Fruit fly (Drosophila melanogaster) whole organism, adult: Measurements from ENCODE around the gene fry.

Experiments
- CG11617 ChIP-seq: fragments of 200-800 bp; sonication (Bioruptor generic); optimal IDR thresholded peaks from 2 replicates; lab custom pipeline; 2017; ENCODE audit warnings: mild to moderate bottlenecking, missing biosample characterization, missing genetic modification reagents, missing genetic modification characterization
- CG12768 ChIP-seq: fragments of 200-800 bp; sonication (Bioruptor generic); optimal IDR thresholded peaks from 2 replicates; lab custom pipeline; 2017; ENCODE audit warnings: missing biosample characterization, missing genetic modification characterization, mild to moderate bottlenecking, moderate library complexity, missing genetic modification reagents
- CG14711 ChIP-seq: fragments of 200-800 bp; sonication (Bioruptor generic); optimal IDR thresholded peaks from 2 replicates; lab custom pipeline; 2018; ENCODE audit warnings: missing biosample characterization, mild to moderate bottlenecking, missing genetic modification characterization, moderate library complexity
- CG1620 ChIP-seq: fragments of 200-800 bp; sonication (Bioruptor generic); optimal IDR thresholded peaks from 2 replicates; lab custom pipeline; 2016; ENCODE audit warnings: missing biosample characterization, missing genetic modification characterization
- CG33017 ChIP-seq: fragments of 200-800 bp; sonication (Bioruptor generic); optimal IDR thresholded peaks from 2 replicates; lab custom pipeline; 2018; ENCODE audit warnings: missing biosample characterization, mild to moderate bottlenecking, missing genetic modification characterization, moderate library complexity
- Clk ChIP-seq: fragments of 200-800 bp; sonication (Bioruptor generic); optimal IDR thresholded peaks from 2 replicates; lab custom pipeline; 2017; ENCODE audit warnings: missing biosample characterization, missing genetic modification characterization
- Crg-1 ChIP-seq: fragments of 200-800 bp; sonication (Bioruptor generic); optimal IDR thresholded peaks from 2 replicates; lab custom pipeline; 2016; ENCODE audit warnings: missing biosample characterization, missing genetic modification characterization
- Hr96 ChIP-seq: fragments of 200-800 bp; sonication (Bioruptor generic); optimal IDR thresholded peaks from 2 replicates; lab custom pipeline; 2016; ENCODE audit warnings: missing biosample characterization, missing genetic modification characterization
- Mnt ChIP-seq: fragments of 200-800 bp; sonication (Bioruptor generic); optimal IDR thresholded peaks from 2 replicates; lab custom pipeline; 2016; ENCODE audit warnings: missing biosample characterization, mild to moderate bottlenecking, missing genetic modification characterization
- cic ChIP-seq: fragments of 200-800 bp; sonication (Bioruptor generic); optimal IDR thresholded peaks from 2 replicates; lab custom pipeline; 2017; ENCODE audit warnings: missing biosample characterization, mild to moderate bottlenecking, missing genetic modification characterization, moderate library complexity
- cnc ChIP-seq, 2 experiments: fragments of >200 bp; optimal IDR thresholded peaks; 2 replicates each; lab custom pipeline; 2017
- tj ChIP-seq: fragments of 200-800 bp; sonication (Bioruptor generic); optimal IDR thresholded peaks from 3 replicates; lab custom pipeline; 2017; ENCODE audit warnings: missing biosample characterization, mild to moderate bottlenecking, missing genetic modification characterization, moderate library complexity
- toe ChIP-seq: fragments of 200-800 bp; sonication (Bioruptor generic); optimal IDR thresholded peaks from 2 replicates; lab custom pipeline; 2016; ENCODE audit warnings: missing biosample characterization, missing genetic modification characterization

DNA sequence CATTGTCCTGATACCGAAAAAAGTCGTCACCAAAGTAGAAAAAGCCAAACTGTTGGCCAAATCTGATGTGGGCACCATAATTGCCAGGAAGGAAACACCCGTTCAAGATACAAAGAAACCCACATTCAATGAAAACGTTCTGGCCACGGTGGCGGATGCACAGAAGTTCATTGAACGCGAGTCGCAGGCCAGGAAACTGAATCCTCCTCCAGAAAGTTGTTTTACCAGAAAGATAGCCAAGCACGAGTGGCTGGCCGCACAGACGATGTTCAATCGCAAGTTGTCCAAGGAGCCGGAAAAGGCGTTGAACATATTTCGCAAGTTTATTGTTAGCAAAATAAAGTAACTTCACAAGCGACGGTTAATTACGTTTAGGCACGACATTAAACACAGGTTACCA, 41.2 kb upstream of the fry start:
- TF ChIP-seq Crg-1 (GFP tag; lab: Kevin White, UChicago) (no peak), CG1620 (GFP tag; lab: Kevin White, UChicago) (no peak), toe (GFP tag; lab: Kevin White, UChicago) (no peak), CG12768 (GFP tag; lab: Kevin White, UChicago) (no peak), tj (no peak), CG11617 (GFP tag; lab: Kevin White, UChicago) (no peak), CG33017 (tag; lab: Kevin White, UChicago) (no peak), cnc (optimal IDR thresholded peaks at IDR 0.05; lab: Kevin White, UChicago) (no peak), Mnt (no peak), Clk (GFP tag; lab: Kevin White, UChicago) (no peak), cic (GFP tag; lab: Kevin White, UChicago) (no peak), CG14711 (tag; lab: Kevin White, UChicago) (no peak), Hr96 (GFP tag; lab: Kevin White, UChicago) (no peak)
